Worm (Caenorhabditis elegans) whole organism, L4 larva: ENCODE results near the gene myo-2.

Experiments
- aly-2 ChIP-seq: sonication (generic microtip); optimal IDR thresholded peaks from 2 replicates; lab custom pipeline; 2018; ENCODE audit warnings: missing biosample characterization, missing genetic modification characterization
- ama-1 ChIP-seq: fragments of 150-350 bp; optimal IDR thresholded peaks from 2 replicates; lab custom pipeline; 2014; ENCODE audit warnings: inconsistent platforms, mixed read lengths
- dve-1 ChIP-seq: sonication (generic microtip); optimal IDR thresholded peaks from 2 replicates; lab custom pipeline; 2017; ENCODE audit warnings: antibody characterized with exemption, mild to moderate bottlenecking, missing genetic modification characterization, missing compliant biosample characterization; ENCODE audit not compliant: insufficient read depth
- fos-1 ChIP-seq: fragments of 150-350 bp; optimal IDR thresholded peaks from 2 replicates; lab custom pipeline; 2014; ENCODE audit warnings: missing biosample characterization, missing genetic modification characterization
- hif-1 ChIP-seq, 2 experiments: sonication (generic microtip); optimal IDR thresholded peaks; 2 replicates each; lab custom pipeline; 2016 to 2017; ENCODE audit warnings: missing compliant biosample characterization in 2 of 2, missing genetic modification characterization in 2 of 2, missing genetic modification reagents in 2 of 2, missing genotype in 2 of 2, mild to moderate bottlenecking in 1 of 2
- mdl-1 ChIP-seq, 2 experiments: fragments of 150-350 bp in 1 of 2; sonication (generic microtip) in 1 of 2; optimal IDR thresholded peaks; 2 replicates each; lab custom pipeline; 2014 to 2017; ENCODE audit warnings: missing biosample characterization in 2 of 2, missing genetic modification characterization in 2 of 2
- mep-1 ChIP-seq: fragments of 150-350 bp; sonication (generic microtip); optimal IDR thresholded peaks from 3 replicates; lab custom pipeline; 2014; ENCODE audit warnings: missing biosample characterization, missing genetic modification characterization
- nhr-76 ChIP-seq: fragments of 150-350 bp; optimal IDR thresholded peaks from 2 replicates; lab custom pipeline; 2014; ENCODE audit warnings: missing biosample characterization, missing genetic modification characterization
- ztf-11 ChIP-seq: fragments of 150-350 bp; optimal IDR thresholded peaks from 2 replicates; lab custom pipeline; 2014; ENCODE audit warnings: missing biosample characterization, missing genetic modification characterization

- no peak for TF ChIP-seq ama-1
- peak; percentile 50 for TF ChIP-seq nhr-76 (tag; lab: Kevin White, UChicago)
- peak in 1 of 2 experiments; percentile 53 for TF ChIP-seq hif-1 (tag; optimal IDR thresholded peaks at IDR 0.05; lab: Kevin White, UChicago)
- peak; percentile 10 to 65 for TF ChIP-seq mdl-1 (tag; optimal IDR thresholded peaks at IDR 0.05; lab: Kevin White, UChicago)
- TF ChIP-seq ztf-11 (tag; lab: Kevin White, UChicago): no peak
- TF ChIP-seq mep-1 (tag; lab: Kevin White, UChicago): peak; percentile 68
- TF ChIP-seq aly-2 (tag; lab: Kevin White, UChicago): no peak
- TF ChIP-seq fos-1 (tag; lab: Kevin White, UChicago): no peak
- TF ChIP-seq dve-1 (tag; lab: Kevin White, UChicago): peak; percentile 45
Measured at ce11 chrX:12523071-12523483, 55.2 kb downstream of the myo-2 start.
